Worm (Caenorhabditis elegans) whole organism, young adult: Measurements from ENCODE around the gene EEED8.14.
A peak's percentile ranks its signal among the peaks of the same experiment; 100 is the strongest.

Source experiments
- B0261.1 ChIP-seq: sonication (generic microtip); optimal IDR thresholded peaks from 2 replicates; lab custom pipeline; 2016; ENCODE audit warnings: mild to moderate bottlenecking, missing genetic modification characterization, moderate library complexity, missing compliant biosample characterization
- C17E4.6 ChIP-seq: fragments of 200-800 bp; sonication (Bioruptor generic); IDR thresholded peaks from 2 replicates; pipeline ENCODE4 v1.3.6; 2022; ENCODE audit warnings: missing genetic modification reagents, missing genetic modification characterization, missing compliant biosample characterization
- F22D6.2 ChIP-seq: sonication (generic microtip); optimal IDR thresholded peaks from 2 replicates; lab custom pipeline; 2016; ENCODE audit warnings: mild to moderate bottlenecking, missing genetic modification characterization, missing compliant biosample characterization
- F33H1.4 ChIP-seq: fragments of 200-800 bp; sonication (Bioruptor generic); IDR thresholded peaks from 2 replicates; pipeline ENCODE4 v1.3.6; 2022; ENCODE audit warnings: missing genetic modification reagents, missing genetic modification characterization, missing compliant biosample characterization
- F39B2.1 ChIP-seq: fragments of 200-800 bp; sonication (Bioruptor generic); IDR thresholded peaks from 2 replicates; pipeline ENCODE4 v1.3.6; 2022; ENCODE audit warnings: missing genetic modification reagents, missing genetic modification characterization, missing compliant biosample characterization
- F57A8.1 ChIP-seq: fragments of 200-800 bp; sonication (Bioruptor generic); optimal IDR thresholded peaks from 2 replicates; lab custom pipeline; 2018; ENCODE audit warnings: mild to moderate bottlenecking, missing genetic modification characterization, moderate library complexity, missing compliant biosample characterization
- Y79H2A.3 ChIP-seq: fragments of 200-800 bp; sonication (Bioruptor generic); conservative IDR thresholded peaks from 2 replicates; pipeline ENCODE4 v1.3.6; 2022; ENCODE audit warnings: missing genetic modification reagents, missing genetic modification characterization, missing compliant biosample characterization
- ama-1 ChIP-seq, 3 experiments: fragments of 150-350 bp in 1 of 3; sonication (generic microtip) in 2 of 3; optimal IDR thresholded peaks; 2 replicates each; lab custom pipeline; 2014 to 2018; ENCODE audit warnings: missing biosample characterization in 2 of 3, missing genetic modification characterization in 2 of 3, missing genetic modification reagents in 2 of 3
- atf-7 ChIP-seq: sonication (generic microtip); optimal IDR thresholded peaks from 2 replicates; lab custom pipeline; 2017; ENCODE audit warnings: mild to moderate bottlenecking, missing genetic modification characterization, missing compliant biosample characterization
- attf-3 ChIP-seq: fragments of 200-800 bp; sonication (Bioruptor generic); conservative IDR thresholded peaks from 2 replicates; pipeline ENCODE4 v1.3.6; 2022; ENCODE audit warnings: missing genetic modification reagents, missing genetic modification characterization, missing compliant biosample characterization
- bed-1 ChIP-seq: fragments of 200-800 bp; sonication (Bioruptor generic); IDR thresholded peaks from 2 replicates; pipeline ENCODE4 v1.3.6; 2022; ENCODE audit warnings: missing genetic modification reagents, missing genetic modification characterization, missing compliant biosample characterization
- bed-2 ChIP-seq: fragments of 200-800 bp; sonication (Bioruptor generic); IDR thresholded peaks from 2 replicates; pipeline ENCODE4 v1.3.6; 2022; ENCODE audit warnings: missing genetic modification reagents, missing genetic modification characterization, missing compliant biosample characterization
- cebp-1 ChIP-seq, 2 experiments: fragments of 200-800 bp in 1 of 2; sonication (Bioruptor generic) in 1 of 2; sonication (generic microtip) in 1 of 2; IDR thresholded peaks in 1 of 2; optimal IDR thresholded peaks in 1 of 2; 2 replicates each; pipeline versions ENCODE4 v1.3.6 to Lab custom; 2017 to 2022; ENCODE audit warnings: missing compliant biosample characterization in 2 of 2, missing genetic modification characterization in 2 of 2, mild to moderate bottlenecking in 1 of 2, missing genetic modification reagents in 1 of 2, moderate library complexity in 1 of 2
- ceh-100 ChIP-seq: fragments of 200-800 bp; sonication (Bioruptor generic); IDR thresholded peaks from 2 replicates; pipeline ENCODE4 v1.3.6; 2022; ENCODE audit warnings: missing genetic modification reagents, missing genetic modification characterization, missing compliant biosample characterization
- ceh-27 ChIP-seq: fragments of 200-800 bp; sonication (Bioruptor generic); optimal IDR thresholded peaks from 2 replicates; lab custom pipeline; 2018; ENCODE audit warnings: mild to moderate bottlenecking, missing genetic modification characterization, moderate library complexity, missing compliant biosample characterization
- ceh-40 ChIP-seq: fragments of 200-800 bp; sonication (Bioruptor generic); IDR thresholded peaks from 2 replicates; pipeline ENCODE4 v1.3.6; 2022; ENCODE audit warnings: missing genetic modification characterization, missing compliant biosample characterization
- ceh-58 ChIP-seq: fragments of 200-800 bp; sonication (Bioruptor generic); IDR thresholded peaks from 2 replicates; pipeline ENCODE4 v1.3.6; 2022; ENCODE audit warnings: missing genetic modification characterization, missing compliant biosample characterization
- ceh-79 ChIP-seq: sonication (generic microtip); optimal IDR thresholded peaks from 2 replicates; lab custom pipeline; 2017; ENCODE audit warnings: mild to moderate bottlenecking, missing genetic modification characterization, missing compliant biosample characterization
- chd-7 ChIP-seq: sonication (generic microtip); optimal IDR thresholded peaks from 2 replicates; lab custom pipeline; 2016; ENCODE audit warnings: mild to moderate bottlenecking, missing genetic modification characterization, moderate library complexity, missing compliant biosample characterization
- dpff-1 ChIP-seq: sonication (generic microtip); optimal IDR thresholded peaks from 2 replicates; lab custom pipeline; 2017; ENCODE audit warnings: mild to moderate bottlenecking, missing genetic modification characterization, missing compliant biosample characterization
- dpl-1 ChIP-seq: fragments of 150-350 bp; optimal IDR thresholded peaks from 2 replicates; lab custom pipeline; 2014; ENCODE audit warnings: missing biosample characterization, missing genetic modification reagents, missing genetic modification characterization
- egl-44 ChIP-seq: fragments of 200-800 bp; sonication (Bioruptor generic); IDR thresholded peaks from 2 replicates; pipeline ENCODE4 v1.3.6; 2022; ENCODE audit warnings: missing genetic modification reagents, missing genetic modification characterization, missing compliant biosample characterization
- ets-4 ChIP-seq: fragments of 200-800 bp; sonication (Bioruptor generic); optimal IDR thresholded peaks from 2 replicates; lab custom pipeline; 2018; ENCODE audit warnings: mild to moderate bottlenecking, missing genetic modification characterization, missing compliant biosample characterization
- hrde-1 ChIP-seq: sonication (generic microtip); optimal IDR thresholded peaks from 2 replicates; lab custom pipeline; 2016; ENCODE audit warnings: missing genetic modification characterization, mild to moderate bottlenecking, missing compliant biosample characterization, moderate library complexity, missing genotype, missing genetic modification reagents, borderline replicate concordance
- hsf-1 ChIP-seq: fragments of 200-800 bp; sonication (Bioruptor generic); IDR thresholded peaks from 2 replicates; pipeline ENCODE4 v1.3.6; 2022; ENCODE audit warnings: missing genetic modification reagents, missing genetic modification characterization, missing compliant biosample characterization
- let-526 ChIP-seq: fragments of 200-800 bp; sonication (Bioruptor generic); IDR thresholded peaks from 2 replicates; pipeline ENCODE4 v1.3.6; 2022; ENCODE audit warnings: missing genetic modification reagents, missing genetic modification characterization, missing compliant biosample characterization
- lin-35 ChIP-seq, 3 experiments: fragments of 150-350 bp in 2 of 3; sonication (generic microtip) in 1 of 3; optimal IDR thresholded peaks; 2 replicates each; lab custom pipeline; 2014 to 2018; ENCODE audit warnings: missing biosample characterization in 3 of 3, missing genetic modification characterization in 3 of 3, missing genetic modification reagents in 3 of 3
- lir-1 ChIP-seq: fragments of 200-800 bp; sonication (Bioruptor generic); conservative IDR thresholded peaks from 2 replicates; pipeline ENCODE4 v1.3.6; 2022; ENCODE audit warnings: missing genetic modification reagents, missing genetic modification characterization, missing compliant biosample characterization
- lsl-1 ChIP-seq: fragments of 200-800 bp; sonication (Bioruptor generic); optimal IDR thresholded peaks from 2 replicates; lab custom pipeline; 2018; ENCODE audit warnings: mild to moderate bottlenecking, missing genetic modification characterization, moderate library complexity, missing compliant biosample characterization
- madf-10 ChIP-seq: sonication (generic microtip); optimal IDR thresholded peaks from 2 replicates; lab custom pipeline; 2016; ENCODE audit warnings: mild to moderate bottlenecking, missing genetic modification characterization, missing compliant biosample characterization
- madf-3 ChIP-seq: fragments of 200-800 bp; sonication (Bioruptor generic); IDR thresholded peaks from 2 replicates; pipeline ENCODE4 v1.3.6; 2022; ENCODE audit warnings: missing genetic modification reagents, missing genetic modification characterization, missing compliant biosample characterization
- mel-28 ChIP-seq: sonication (generic microtip); optimal IDR thresholded peaks from 2 replicates; lab custom pipeline; 2016; ENCODE audit warnings: borderline replicate concordance, mild to moderate bottlenecking, missing genetic modification characterization, missing compliant biosample characterization
- mes-4 ChIP-seq: sonication (generic microtip); optimal IDR thresholded peaks from 2 replicates; lab custom pipeline; 2016; ENCODE audit warnings: missing genotype, missing genetic modification characterization, missing compliant biosample characterization
- mxl-1 ChIP-seq: sonication (generic microtip); optimal IDR thresholded peaks from 2 replicates; lab custom pipeline; 2016; ENCODE audit warnings: missing genetic modification characterization, missing compliant biosample characterization
- nhr-120 ChIP-seq: fragments of 200-800 bp; sonication (Bioruptor generic); IDR thresholded peaks from 2 replicates; pipeline ENCODE4 v1.3.6; 2022; ENCODE audit warnings: missing genetic modification characterization, missing compliant biosample characterization
- nhr-80 ChIP-seq: sonication (generic microtip); optimal IDR thresholded peaks from 2 replicates; lab custom pipeline; 2016; ENCODE audit warnings: missing genetic modification characterization, missing compliant biosample characterization
- rcor-1 ChIP-seq: fragments of 200-800 bp; sonication (Bioruptor generic); IDR thresholded peaks from 2 replicates; pipeline ENCODE4 v1.3.6; 2022; ENCODE audit warnings: missing genetic modification reagents, missing genetic modification characterization, missing compliant biosample characterization
- repo-1 ChIP-seq: sonication (generic microtip); optimal IDR thresholded peaks from 2 replicates; lab custom pipeline; 2017; ENCODE audit warnings: mild to moderate bottlenecking, missing genetic modification characterization, missing compliant biosample characterization
- rpc-1 ChIP-seq, 2 experiments: fragments of 150-350 bp in 1 of 2; sonication (generic microtip) in 1 of 2; optimal IDR thresholded peaks; 2 replicates each; lab custom pipeline; 2014 to 2018; ENCODE audit warnings: missing biosample characterization in 1 of 2, missing genetic modification characterization in 1 of 2, missing genetic modification reagents in 1 of 2, missing genotype in 1 of 2
- snpc-4 ChIP-seq, 5 experiments: fragments of 150-350 bp in 1 of 5; sonication (generic microtip) in 4 of 5; optimal IDR thresholded peaks; 2 replicates each; lab custom pipeline; 2014 to 2018; ENCODE audit warnings: missing genetic modification characterization in 5 of 5, missing biosample characterization in 3 of 5, antibody characterized with exemption in 2 of 5, mild to moderate bottlenecking in 2 of 5, missing compliant biosample characterization in 2 of 5, missing genotype in 2 of 5, moderate library complexity in 2 of 5, missing genetic modification reagents in 1 of 5
- unc-130 ChIP-seq: sonication (generic microtip); optimal IDR thresholded peaks from 2 replicates; lab custom pipeline; 2016; ENCODE audit warnings: missing genetic modification reagents, missing genetic modification characterization, missing compliant biosample characterization
- xnd-1 ChIP-seq: sonication (generic microtip); optimal IDR thresholded peaks from 2 replicates; lab custom pipeline; 2016; ENCODE audit warnings: missing genotype, missing genetic modification reagents, missing genetic modification characterization, missing compliant biosample characterization
- zim-3 ChIP-seq: sonication (generic microtip); optimal IDR thresholded peaks from 2 replicates; lab custom pipeline; 2017; ENCODE audit warnings: mild to moderate bottlenecking, missing genetic modification characterization, moderate library complexity, missing compliant biosample characterization
- ztf-25 ChIP-seq: fragments of 200-800 bp; sonication (Bioruptor generic); IDR thresholded peaks from 2 replicates; pipeline ENCODE4 v1.3.6; 2022; ENCODE audit warnings: missing genetic modification reagents, missing genetic modification characterization, missing compliant biosample characterization
- ztf-26 ChIP-seq: sonication (generic microtip); optimal IDR thresholded peaks from 2 replicates; lab custom pipeline; 2017; ENCODE audit warnings: missing genetic modification characterization, missing compliant biosample characterization
- ztf-3 ChIP-seq: fragments of 200-800 bp; sonication (Bioruptor generic); optimal IDR thresholded peaks from 2 replicates; lab custom pipeline; 2018; ENCODE audit warnings: mild to moderate bottlenecking, missing genetic modification characterization, missing compliant biosample characterization

EEED8.14 gene

DNA sequence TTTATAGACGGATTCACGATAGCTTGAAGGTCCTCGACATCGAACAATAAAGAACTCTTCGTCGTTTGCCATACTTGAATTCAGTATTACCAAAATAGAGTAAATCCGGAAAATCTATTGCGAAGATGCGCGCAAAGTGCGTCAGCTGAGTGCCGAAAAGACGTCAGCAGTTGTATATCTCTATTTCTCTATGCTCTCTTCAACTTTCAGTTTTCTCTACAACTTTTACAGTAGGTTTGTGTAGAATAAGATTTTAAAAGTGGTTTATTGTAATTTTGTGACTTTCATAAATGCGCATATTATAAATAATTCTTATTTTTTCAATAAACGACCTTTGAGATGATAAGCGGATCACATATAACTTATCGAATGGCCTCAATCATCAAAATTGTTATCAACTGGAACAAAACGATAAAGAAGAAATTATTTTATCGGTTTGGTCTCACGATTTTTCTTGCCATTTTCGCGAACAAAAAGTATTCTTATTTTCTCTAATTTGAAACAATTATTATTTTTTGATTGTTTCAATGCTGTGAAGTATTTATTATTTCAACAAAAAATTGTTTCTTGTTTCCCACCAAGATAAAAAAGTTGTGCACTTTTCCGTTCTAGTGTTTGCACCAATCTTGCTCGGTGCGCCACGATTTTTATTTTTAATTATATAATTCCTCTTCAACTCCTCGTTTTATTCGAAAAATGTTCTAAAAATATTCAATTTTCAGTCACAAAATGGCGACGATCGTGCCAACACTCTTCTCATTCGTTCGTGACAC lies 40.4 kb downstream of the EEED8.14 start, which contains the start of the genes agt-2 and F09E5.3:
Gene agt-2, minus strand, starts transcription at position 553 of the 773 bp plus-strand sequence.
Gene F09E5.3, plus strand, starts transcription at position 723 of the 773 bp plus-strand sequence.
- TF ChIP-seq F39B2.1 (no peak), nhr-80 (peak; percentile 59), F33H1.4 (GFP tag; lab: Robert Waterston, UW) (peak; percentile 53), ztf-26 (peak; percentile 58), ztf-25 (GFP tag; lab: Robert Waterston, UW) (no peak), mes-4 (tag; lab: Kevin White, UChicago) (no peak), bed-2 (GFP tag; lab: Robert Waterston, UW) (no peak), madf-10 (tag; lab: Kevin White, UChicago) (peak; percentile 49), atf-7 (tag; lab: Kevin White, UChicago) (peak; percentile 35), ztf-3 (GFP tag; lab: Kevin White, UChicago) (no peak), cebp-1 (GFP tag; IDR thresholded peaks at IDR 0.05; lab: Robert Waterston, UW) (no peak), cebp-1 (tag; optimal IDR thresholded peaks at IDR 0.05; lab: Kevin White, UChicago) (peak; percentile 84), ceh-27 (GFP tag; lab: Kevin White, UChicago) (peak; percentile 80), mel-28 (no peak), snpc-4 (GFP tag; optimal IDR thresholded peaks at IDR 0.05; lab: Kevin White, UChicago) (no peak), snpc-4 (tag; optimal IDR thresholded peaks at IDR 0.05; lab: Kevin White, UChicago) (peak; percentile 5 to 72 (median 52)), lir-1 (GFP tag; lab: Robert Waterston, UW) (peak; percentile 67), lin-35 (GFP tag; optimal IDR thresholded peaks at IDR 0.05; lab: Kevin White, UChicago) (peak in 2 of 3 experiments; percentile 72 to 91), lsl-1 (GFP tag; lab: Kevin White, UChicago) (peak; percentile 71), C17E4.6 (GFP tag; lab: Robert Waterston, UW) (peak; percentile 58; the same call in 1 of the 2 replicates), rcor-1 (GFP tag; lab: Robert Waterston, UW) (peak; percentile 91), xnd-1 (tag; lab: Kevin White, UChicago) (no peak), ceh-79 (tag; lab: Kevin White, UChicago) (no peak), nhr-120 (GFP tag; lab: Robert Waterston, UW) (no peak), rpc-1 (optimal IDR thresholded peaks at IDR 0.05; lab: Kevin White, UChicago) (no peak), rpc-1 (tag; optimal IDR thresholded peaks at IDR 0.05; lab: Kevin White, UChicago) (no peak), let-526 (GFP tag; lab: Robert Waterston, UW) (no peak), bed-1 (GFP tag; lab: Robert Waterston, UW) (no peak), repo-1 (tag; lab: Kevin White, UChicago) (peak; percentile 56), hsf-1 (GFP tag; lab: Robert Waterston, UW) (no peak), mxl-1 (tag; lab: Kevin White, UChicago) (no peak), chd-7 (tag; lab: Kevin White, UChicago) (peak; percentile 15), egl-44 (GFP tag; lab: Robert Waterston, UW) (no peak), zim-3 (tag; lab: Kevin White, UChicago) (no peak), Y79H2A.3 (no peak), ceh-40 (GFP tag; lab: Robert Waterston, UW) (no peak), hrde-1 (tag; lab: Kevin White, UChicago) (no peak), B0261.1 (tag; lab: Kevin White, UChicago) (no peak), F57A8.1 (no peak), ceh-100 (GFP tag; lab: Robert Waterston, UW) (peak; percentile 68), dpl-1 (GFP tag; lab: Kevin White, UChicago) (peak; percentile 45), F22D6.2 (tag; lab: Kevin White, UChicago) (peak; percentile 5), ets-4 (GFP tag; lab: Kevin White, UChicago) (peak; percentile 12), madf-3 (GFP tag; lab: Robert Waterston, UW) (peak; percentile 86), ama-1 (optimal IDR thresholded peaks at IDR 0.05; lab: Kevin White, UChicago) (no peak), ama-1 (GFP tag; optimal IDR thresholded peaks at IDR 0.05; lab: Kevin White, UChicago) (no peak), attf-3 (GFP tag; lab: Robert Waterston, UW) (peak; percentile 59), dpff-1 (tag; lab: Kevin White, UChicago) (no peak), unc-130 (GFP tag; lab: Kevin White, UChicago) (no peak), ceh-58 (GFP tag; lab: Robert Waterston, UW) (no peak)
